Fruit fly (Drosophila melanogaster): Measurements from ENCODE around the gene Usp39.

Gene Usp39

DNA sequence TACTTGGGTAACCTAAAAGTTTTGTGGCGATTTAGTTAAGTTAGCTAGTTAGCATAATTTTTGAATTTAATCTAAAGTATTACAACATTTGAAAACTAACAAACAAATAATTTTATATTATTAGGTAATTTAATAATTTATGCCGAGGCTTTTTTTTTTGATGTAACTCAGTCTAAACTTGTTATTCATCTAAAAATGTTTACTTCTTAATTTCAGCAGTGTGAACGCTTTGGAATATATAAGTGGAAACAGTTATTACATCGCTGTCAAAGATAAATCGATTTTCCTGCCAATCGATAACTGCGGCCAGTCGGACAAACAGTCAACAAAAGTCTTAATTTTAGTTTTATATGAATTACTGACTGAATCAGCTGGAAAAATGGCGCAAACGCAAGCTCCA, at the start of gene Usp39:
Gene Usp39 (plus strand): TSS at position 288 of the 400 bp plus-strand sequence.
- TF ChIP-seq N (GFP tag; optimal IDR thresholded peaks at IDR 0.05) = peak; percentile 31
- peak; percentile 16 for TF ChIP-seq Hr78 (GFP tag; optimal IDR thresholded peaks at IDR 0.05)
- no peak for TF ChIP-seq woc (GFP tag; optimal IDR thresholded peaks at IDR 0.05)

DNA sequence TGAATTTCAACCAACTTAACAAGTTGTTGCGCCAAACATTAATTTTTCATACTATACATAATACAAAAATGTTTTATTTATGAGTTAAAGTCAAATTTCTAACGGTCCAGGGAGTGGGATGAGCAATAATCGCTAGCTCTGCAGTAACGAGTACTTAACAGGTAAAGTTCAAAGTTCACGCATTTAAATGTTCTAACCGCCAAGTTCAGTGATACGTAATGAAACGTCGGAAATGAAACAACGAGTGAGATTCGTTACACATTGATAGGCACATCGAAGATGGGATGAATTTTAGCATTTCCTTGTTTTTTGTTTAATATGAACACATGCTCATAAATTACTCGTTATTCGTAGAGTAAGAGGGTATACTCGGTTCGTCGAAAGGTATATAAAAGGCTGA, 45.9 kb upstream of the Usp39 start:
- TF ChIP-seq CG32264 (GFP tag; optimal IDR thresholded peaks at IDR 0.05) (no peak), rgr (GFP tag; optimal IDR thresholded peaks at IDR 0.05) (no peak), fru (GFP tag; optimal IDR thresholded peaks at IDR 0.05) (no peak), GATAd (GFP tag; optimal IDR thresholded peaks at IDR 0.05) (no peak), Jra (GFP tag; optimal IDR thresholded peaks at IDR 0.05) (no peak), brk (GFP tag; optimal IDR thresholded peaks at IDR 0.05) (no peak), Myc (optimal IDR thresholded peaks at IDR 0.05) (no peak), dmrt93B (GFP tag; optimal IDR thresholded peaks at IDR 0.05) (no peak), Hr83 (GFP tag; optimal IDR thresholded peaks at IDR 0.05; ENCODE audit: poor library complexity, severe bottlenecking) (no peak), jim (GFP tag; optimal IDR thresholded peaks at IDR 0.05) (no peak), woc (GFP tag; optimal IDR thresholded peaks at IDR 0.05) (no peak), CrebA (GFP tag; optimal IDR thresholded peaks at IDR 0.05; ENCODE audit: borderline replicate concordance) (no peak), Hr78 (GFP tag; optimal IDR thresholded peaks at IDR 0.05) (no peak)

DNA sequence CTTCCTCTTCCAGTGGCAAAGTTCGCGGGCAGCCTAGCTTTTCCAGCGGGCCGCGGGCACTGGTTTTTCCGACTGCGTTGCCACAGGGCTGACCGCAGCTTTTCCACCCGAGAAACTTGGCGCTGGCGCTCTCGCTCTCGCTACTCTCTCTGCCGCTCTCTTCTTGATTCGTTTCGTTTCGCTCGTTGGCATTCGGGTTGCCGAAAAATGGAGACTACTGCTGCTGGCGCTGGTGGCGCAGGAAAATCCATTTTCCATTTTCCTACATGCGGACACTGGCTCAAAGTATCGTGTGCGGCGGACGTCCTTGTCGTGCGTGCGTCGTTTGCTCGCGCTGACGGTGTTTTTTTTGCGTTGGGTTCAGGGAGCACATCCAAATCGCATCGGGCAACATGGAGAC, 45.0 kb upstream of the Usp39 start, which contains the start of gene CG42450:
Gene CG42450 (plus strand): TSS at position 249 of the 400 bp plus-strand sequence.
- TF ChIP-seq dl (GFP tag; optimal IDR thresholded peaks at IDR 0.05; ENCODE audit: insufficient read depth in 1 of 2, partially characterized antibody in 2 of 2) (no peak), woc (GFP tag; optimal IDR thresholded peaks at IDR 0.05) (no peak), HLH106 (tag; optimal IDR thresholded peaks at IDR 0.05) (no peak), Vsx2 (GFP tag; optimal IDR thresholded peaks at IDR 0.05; ENCODE audit: partially characterized antibody) (no peak), Sp1 (GFP tag; optimal IDR thresholded peaks at IDR 0.05) (no peak), Hnf4 (GFP tag; optimal IDR thresholded peaks at IDR 0.05) (no peak), Rel (GFP tag; optimal IDR thresholded peaks at IDR 0.05) (no peak), Rel (tag; optimal IDR thresholded peaks at IDR 0.05) (no peak), dsf (GFP tag; optimal IDR thresholded peaks at IDR 0.05; ENCODE audit: borderline replicate concordance) (no peak), foxo (GFP tag; optimal IDR thresholded peaks at IDR 0.05) (no peak), Dfd (GFP tag; optimal IDR thresholded peaks at IDR 0.05) (no peak), usp (GFP tag; optimal IDR thresholded peaks at IDR 0.05) (no peak), CG32264 (GFP tag; optimal IDR thresholded peaks at IDR 0.05) (no peak), Jra (GFP tag; optimal IDR thresholded peaks at IDR 0.05) (no peak), Abd-B (GFP tag; optimal IDR thresholded peaks at IDR 0.05) (no peak), ey (GFP tag; optimal IDR thresholded peaks at IDR 0.05) (no peak), brk (GFP tag; optimal IDR thresholded peaks at IDR 0.05) (no peak), CG9705 (GFP tag; optimal IDR thresholded peaks at IDR 0.05) (no peak), Dif (GFP tag; optimal IDR thresholded peaks at IDR 0.05; ENCODE audit: partially characterized antibody) (no peak), GATAd (GFP tag; optimal IDR thresholded peaks at IDR 0.05) (no peak), Mio (GFP tag; optimal IDR thresholded peaks at IDR 0.05) (no peak)

DNA sequence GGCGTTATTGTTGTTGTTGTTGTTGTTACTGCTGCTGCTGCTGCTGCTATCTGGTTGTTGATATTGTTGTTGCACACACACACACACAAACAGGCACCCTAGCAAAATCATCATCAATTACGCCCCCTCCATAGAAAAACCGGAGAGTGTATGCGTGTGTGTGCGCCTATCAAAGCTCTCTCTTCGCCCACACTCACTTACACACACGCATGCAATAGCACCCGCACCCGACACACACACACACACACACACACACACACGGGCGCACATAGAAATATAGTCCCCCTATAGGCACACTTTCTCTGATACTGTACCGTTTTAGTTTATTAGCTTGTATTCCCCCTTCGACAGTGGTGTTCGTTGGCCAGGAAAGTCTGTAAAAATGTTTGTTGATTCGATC, 43.6 kb upstream of the Usp39 start:
- TF ChIP-seq Dfd (GFP tag; optimal IDR thresholded peaks at IDR 0.05) (peak; percentile 75), Mio (GFP tag; optimal IDR thresholded peaks at IDR 0.05) (no peak)

DNA sequence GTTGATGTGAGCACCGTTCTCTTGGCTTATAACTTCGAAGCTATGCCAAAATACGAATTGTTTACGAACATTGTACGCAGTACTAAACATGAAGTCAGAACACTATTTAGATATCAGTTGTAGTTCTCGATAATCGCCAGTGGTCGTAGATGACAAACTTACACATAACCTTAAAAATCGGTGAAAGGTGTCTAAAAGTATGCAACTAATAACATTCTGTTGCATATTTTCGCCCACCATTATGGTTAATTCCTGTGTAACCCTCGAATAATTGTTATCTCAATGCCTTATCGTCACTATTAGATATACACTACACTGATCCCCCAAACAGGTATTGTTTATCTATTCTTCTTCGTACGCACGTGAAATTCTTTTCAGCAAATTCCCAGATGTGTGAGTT, 43.1 kb upstream of the Usp39 start:
- TF ChIP-seq Myc (optimal IDR thresholded peaks at IDR 0.05) (no peak), Mio (GFP tag; optimal IDR thresholded peaks at IDR 0.05) (no peak), OdsH (GFP tag; optimal IDR thresholded peaks at IDR 0.05) (no peak), Rel (GFP tag; optimal IDR thresholded peaks at IDR 0.05) (no peak), Rel (tag; optimal IDR thresholded peaks at IDR 0.05) (no peak), br (GFP tag; optimal IDR thresholded peaks at IDR 0.05) (no peak), Sp1 (GFP tag; optimal IDR thresholded peaks at IDR 0.05) (no peak), CrebA (GFP tag; optimal IDR thresholded peaks at IDR 0.05; ENCODE audit: borderline replicate concordance) (no peak), dmrt93B (GFP tag; optimal IDR thresholded peaks at IDR 0.05) (no peak), dsf (GFP tag; optimal IDR thresholded peaks at IDR 0.05; ENCODE audit: borderline replicate concordance) (no peak), jim (GFP tag; optimal IDR thresholded peaks at IDR 0.05) (no peak), N (GFP tag; optimal IDR thresholded peaks at IDR 0.05) (no peak), Dif (GFP tag; optimal IDR thresholded peaks at IDR 0.05; ENCODE audit: partially characterized antibody) (no peak), pan (optimal IDR thresholded peaks at IDR 0.05) (no peak), Dfd (GFP tag; optimal IDR thresholded peaks at IDR 0.05) (no peak), dl (GFP tag; optimal IDR thresholded peaks at IDR 0.05; ENCODE audit: insufficient read depth in 1 of 2, partially characterized antibody in 2 of 2) (no peak), CG9705 (GFP tag; optimal IDR thresholded peaks at IDR 0.05) (no peak), foxo (GFP tag; optimal IDR thresholded peaks at IDR 0.05) (no peak), usp (GFP tag; optimal IDR thresholded peaks at IDR 0.05) (no peak), Abd-B (GFP tag; optimal IDR thresholded peaks at IDR 0.05) (no peak)

Data from whole organism, wandering third instar larva.